Worm (Caenorhabditis elegans): ENCODE data around the gene Y73C8C.12.
"Not testable (repeated sequence)": the region's sequence is repeated elsewhere in the genome, so short reads cannot be mapped to it uniquely, and the experiment has no call there.

The Y73C8C.12 gene

ce11 chrV:3124912-3125311 is at the start of gene Y73C8C.12:
Gene Y73C8C.12 (plus strand): TSS chrV:3125212.
- TF ChIP-seq tbx-37 (GFP tag; conservative IDR thresholded peaks at IDR 0.05) (no peak), ama-1 (optimal IDR thresholded peaks at IDR 0.05) (no peak), tbx-11 (GFP tag; IDR thresholded peaks at IDR 0.05) (no peak), ceh-36 (tag; optimal IDR thresholded peaks at IDR 0.05) (no peak), scrt-1 (GFP tag; IDR thresholded peaks at IDR 0.05) (no peak), ets-7 (tag; optimal IDR thresholded peaks at IDR 0.05) (no peak), B0310.2 (tag; optimal IDR thresholded peaks at IDR 0.05) (no peak), flt-1 (GFP tag; IDR thresholded peaks at IDR 0.05) (no peak), hnd-1 (tag; optimal IDR thresholded peaks at IDR 0.05) (no peak), F13C5.2 (tag; optimal IDR thresholded peaks at IDR 0.05) (no peak)

ce11 chrV:3080792-3081191 is 44.2 kb upstream of the Y73C8C.12 start, which contains the start of gene srt-5:
Gene srt-5 (minus strand): TSS chrV:3080892.
- TF ChIP-seq sea-1 (GFP tag; conservative IDR thresholded peaks at IDR 0.05), result no peak
- no peak for TF ChIP-seq scrt-1 (GFP tag; IDR thresholded peaks at IDR 0.05)
- no peak for TF ChIP-seq ets-7 (tag; optimal IDR thresholded peaks at IDR 0.05)
- no peak for TF ChIP-seq aly-1 (tag; optimal IDR thresholded peaks at IDR 0.05)
- no peak for TF ChIP-seq ama-1 (optimal IDR thresholded peaks at IDR 0.05)
- TF ChIP-seq pes-1 (GFP tag; IDR thresholded peaks at IDR 0.05), result no peak
- TF ChIP-seq F13C5.2 (tag; optimal IDR thresholded peaks at IDR 0.05), result no peak
- no peak for TF ChIP-seq tra-4 (tag; optimal IDR thresholded peaks at IDR 0.05)
- no peak for TF ChIP-seq flt-1 (GFP tag; IDR thresholded peaks at IDR 0.05)

- TF ChIP-seq F13C5.2 (tag; optimal IDR thresholded peaks at IDR 0.05) (no peak), ama-1 (optimal IDR thresholded peaks at IDR 0.05) (no peak), sea-1 (GFP tag; conservative IDR thresholded peaks at IDR 0.05) (no peak), ets-7 (tag; optimal IDR thresholded peaks at IDR 0.05) (no peak)
Observed at ce11 chrV:3081471-3081870, 43.5 kb upstream of the Y73C8C.12 start, which contains the start of gene srt-7. Gene srt-7 (plus strand): TSS chrV:3081771.

- TF ChIP-seq tbx-37 (GFP tag; conservative IDR thresholded peaks at IDR 0.05) (no peak), ama-1 (optimal IDR thresholded peaks at IDR 0.05) (no peak), hmbx-1 (tag; optimal IDR thresholded peaks at IDR 0.05) (no peak), B0310.2 (tag; optimal IDR thresholded peaks at IDR 0.05) (no peak), tbx-11 (GFP tag; IDR thresholded peaks at IDR 0.05) (no peak), tra-4 (tag; optimal IDR thresholded peaks at IDR 0.05) (no peak), ceh-13 (GFP tag; optimal IDR thresholded peaks at IDR 0.05) (no peak), scrt-1 (GFP tag; IDR thresholded peaks at IDR 0.05) (no peak), sea-1 (GFP tag; conservative IDR thresholded peaks at IDR 0.05) (no peak), pes-1 (GFP tag; IDR thresholded peaks at IDR 0.05) (no peak), flt-1 (GFP tag; IDR thresholded peaks at IDR 0.05) (no peak), hnd-1 (tag; optimal IDR thresholded peaks at IDR 0.05) (no peak), ceh-36 (tag; optimal IDR thresholded peaks at IDR 0.05) (no peak), F13C5.2 (tag; optimal IDR thresholded peaks at IDR 0.05) (no peak), ets-7 (tag; optimal IDR thresholded peaks at IDR 0.05) (no peak), hmg-4 (GFP tag; optimal IDR thresholded peaks at IDR 0.05) (no peak), aly-1 (tag; optimal IDR thresholded peaks at IDR 0.05) (no peak)
Observed at ce11 chrV:3086260-3086659, 38.8 kb upstream of the Y73C8C.12 start, which contains the start of gene srt-8. Gene srt-8 (plus strand): TSS chrV:3086560.

- no peak for TF ChIP-seq tbx-11 (GFP tag; IDR thresholded peaks at IDR 0.05)
- TF ChIP-seq hmg-4 (GFP tag; optimal IDR thresholded peaks at IDR 0.05), result no peak
- no peak for TF ChIP-seq tra-4 (tag; optimal IDR thresholded peaks at IDR 0.05)
- no peak for TF ChIP-seq ceh-36 (tag; optimal IDR thresholded peaks at IDR 0.05)
- TF ChIP-seq tbx-37 (GFP tag; conservative IDR thresholded peaks at IDR 0.05), result no peak
- no peak for TF ChIP-seq sea-1 (GFP tag; conservative IDR thresholded peaks at IDR 0.05)
- no peak for TF ChIP-seq ama-1 (optimal IDR thresholded peaks at IDR 0.05)
Observed at ce11 chrV:3088768-3089167, 36.2 kb upstream of the Y73C8C.12 start, which contains the start of gene acs-21. Gene acs-21 (plus strand): TSS chrV:3089068.

ce11 chrV:3094351-3094750 is 30.7 kb upstream of the Y73C8C.12 start, which contains the start of gene cyp-33C9:
Gene cyp-33C9 (minus strand): TSS chrV:3094561.
- TF ChIP-seq tra-4 (tag; optimal IDR thresholded peaks at IDR 0.05), result no peak
- TF ChIP-seq hnd-1 (tag; optimal IDR thresholded peaks at IDR 0.05), result no peak
- no peak for TF ChIP-seq tbx-11 (GFP tag; IDR thresholded peaks at IDR 0.05)
- no peak for TF ChIP-seq B0310.2 (tag; optimal IDR thresholded peaks at IDR 0.05)
- TF ChIP-seq hmg-4 (GFP tag; optimal IDR thresholded peaks at IDR 0.05), result no peak

- TF ChIP-seq sea-1 (GFP tag; conservative IDR thresholded peaks at IDR 0.05) (no peak), tra-4 (tag; optimal IDR thresholded peaks at IDR 0.05) (no peak), ets-7 (tag; optimal IDR thresholded peaks at IDR 0.05) (no peak), hmg-4 (GFP tag; optimal IDR thresholded peaks at IDR 0.05) (no peak), F13C5.2 (tag; optimal IDR thresholded peaks at IDR 0.05) (no peak), B0310.2 (tag; optimal IDR thresholded peaks at IDR 0.05) (no peak), ama-1 (optimal IDR thresholded peaks at IDR 0.05) (no peak), pes-1 (GFP tag; IDR thresholded peaks at IDR 0.05) (no peak), tbx-37 (GFP tag; conservative IDR thresholded peaks at IDR 0.05) (no peak), scrt-1 (GFP tag; IDR thresholded peaks at IDR 0.05) (no peak)
Observed at ce11 chrV:3100527-3100926, 24.5 kb upstream of the Y73C8C.12 start.

- not testable (repeated sequence) for TF ChIP-seq ama-1 (optimal IDR thresholded peaks at IDR 0.05); F13C5.2 (tag; optimal IDR thresholded peaks at IDR 0.05); hmg-4 (GFP tag; optimal IDR thresholded peaks at IDR 0.05)
Observed at ce11 chrV:3102049-3102448, 23.0 kb upstream of the Y73C8C.12 start, which contains the start of gene Y73C8C.4. Gene Y73C8C.4 (minus strand): TSS chrV:3102149.

ce11 chrV:3104134-3104533 is 20.9 kb upstream of the Y73C8C.12 start, which contains the start of gene str-66:
Gene str-66 (minus strand): TSS chrV:3104234.
- TF ChIP-seq flt-1 (GFP tag; IDR thresholded peaks at IDR 0.05) (no peak), ets-7 (tag; optimal IDR thresholded peaks at IDR 0.05) (no peak), hnd-1 (tag; optimal IDR thresholded peaks at IDR 0.05) (no peak), tra-4 (tag; optimal IDR thresholded peaks at IDR 0.05) (no peak), ceh-36 (tag; optimal IDR thresholded peaks at IDR 0.05) (no peak), tbx-37 (GFP tag; conservative IDR thresholded peaks at IDR 0.05) (no peak), hmg-4 (GFP tag; optimal IDR thresholded peaks at IDR 0.05) (no peak), hmbx-1 (tag; optimal IDR thresholded peaks at IDR 0.05) (no peak)

Data from whole organism, early embryonic.